Fruit fly (Drosophila melanogaster) whole organism: ENCODE data around the gene Dys.

Experiments
- CG8478 ChIP-seq: fragments of >200 bp; optimal IDR thresholded peaks from 2 replicates; lab custom pipeline; 2018; ENCODE audit warnings: inconsistent platforms
- EcR ChIP-seq, 2 experiments: fragments of >200 bp; optimal IDR thresholded peaks; 2 replicates each; lab custom pipeline; 2017; ENCODE audit warnings: missing biosample characterization in 2 of 2, missing genetic modification characterization in 2 of 2, missing genetic modification reagents in 2 of 2
- pan ChIP-seq: fragments of >200 bp; optimal IDR thresholded peaks from 2 replicates; lab custom pipeline; 2017
- psq ChIP-seq: fragments of >200 bp; optimal IDR thresholded peaks from 2 replicates; lab custom pipeline; 2017
- usp ChIP-seq: fragments of >200 bp; optimal IDR thresholded peaks from 2 replicates; lab custom pipeline; 2017; ENCODE audit warnings: missing biosample characterization, missing genetic modification characterization, mixed read lengths

DNA sequence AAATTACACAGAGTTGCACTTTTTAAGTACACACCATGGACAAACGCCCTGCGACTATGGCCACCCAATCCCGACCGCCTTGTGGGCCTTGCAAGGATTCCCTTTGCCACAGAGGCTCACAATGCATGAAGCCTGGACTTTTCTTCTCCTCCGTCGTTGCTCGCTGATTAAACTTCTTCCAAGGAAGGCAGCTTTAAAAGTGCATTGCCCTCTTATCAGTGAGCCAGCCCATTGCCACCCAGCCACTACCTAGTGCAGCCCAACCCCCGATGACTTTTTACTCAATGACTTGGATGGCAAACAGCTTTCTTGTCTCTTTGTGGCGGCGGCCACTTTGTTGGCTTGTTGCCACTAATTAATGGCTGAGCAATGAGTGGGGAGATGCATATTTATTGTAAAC is 126.8 kb downstream of the Dys start:
- TF ChIP-seq pan (no peak), psq (lab: Kevin White, UChicago) (no peak), EcR (GFP tag; optimal IDR thresholded peaks at IDR 0.05; lab: Kevin White, UChicago) (no peak), usp (GFP tag; lab: Kevin White, UChicago) (no peak), CG8478 (lab: Kevin White, UChicago) (no peak)
